Fruit fly (Drosophila melanogaster) whole organism, embryonic: ENCODE results near the gene lqf.

Experiments
- Adf1 ChIP-seq: fragments of 200-800 bp; sonication (Bioruptor generic); IDR thresholded peaks from 2 replicates; pipeline ENCODE4 v1.3.6; 2022; ENCODE audit warnings: missing biosample characterization, missing genetic modification characterization
- Atf3 ChIP-seq: fragments of 200-800 bp; sonication (Bioruptor generic); optimal IDR thresholded peaks from 3 replicates; lab custom pipeline; 2016; ENCODE audit warnings: missing biosample characterization, missing genetic modification characterization
- CG10321 ChIP-seq: fragments of 200-800 bp; sonication (Bioruptor generic); IDR thresholded peaks from 2 replicates; pipeline ENCODE4 v1.3.6; 2022; ENCODE audit warnings: missing biosample characterization, missing genetic modification characterization
- CG10543 ChIP-seq: fragments of 200-800 bp; sonication (Bioruptor generic); optimal IDR thresholded peaks from 3 replicates; lab custom pipeline; 2017; ENCODE audit warnings: missing biosample characterization, mild to moderate bottlenecking, missing genetic modification characterization, moderate library complexity
- CG12219 ChIP-seq: fragments of 200-800 bp; sonication (Bioruptor generic); optimal IDR thresholded peaks from 3 replicates; lab custom pipeline; 2018; ENCODE audit warnings: missing biosample characterization, mild to moderate bottlenecking, missing genetic modification characterization
- CG12942 ChIP-seq: fragments of 200-800 bp; sonication (Bioruptor generic); optimal IDR thresholded peaks from 3 replicates; lab custom pipeline; 2016; ENCODE audit warnings: missing biosample characterization, missing genetic modification characterization
- CG13287 ChIP-seq: fragments of 200-800 bp; sonication (Bioruptor generic); IDR thresholded peaks from 2 replicates; pipeline ENCODE4 v1.3.6; 2022; ENCODE audit warnings: missing biosample characterization, missing genetic modification characterization; ENCODE audit not compliant: partially characterized antibody
- CG16813 ChIP-seq: fragments of 200-800 bp; sonication (Bioruptor generic); IDR thresholded peaks from 3 replicates; pipeline ENCODE4 v1.3.6; 2022; ENCODE audit warnings: missing biosample characterization, missing genetic modification characterization; ENCODE audit not compliant: partially characterized antibody
- CG17912 ChIP-seq: fragments of 200-800 bp; sonication (Bioruptor generic); optimal IDR thresholded peaks from 2 replicates; lab custom pipeline; 2018; ENCODE audit warnings: missing biosample characterization, mild to moderate bottlenecking, missing genetic modification characterization
- CG2129 ChIP-seq: fragments of 200-800 bp; sonication (Bioruptor generic); IDR thresholded peaks from 2 replicates; pipeline ENCODE4 v1.3.6; 2022; ENCODE audit warnings: missing biosample characterization, missing genetic modification characterization; ENCODE audit not compliant: partially characterized antibody
- CG2199 ChIP-seq: fragments of 200-800 bp; sonication (Bioruptor generic); IDR thresholded peaks from 3 replicates; pipeline ENCODE4 v1.3.6; 2022; ENCODE audit warnings: missing biosample characterization, missing genetic modification characterization
- CG30020 ChIP-seq: fragments of 200-800 bp; optimal IDR thresholded peaks from 2 replicates; lab custom pipeline; 2019; ENCODE audit warnings: missing biosample characterization, mild to moderate bottlenecking, missing genetic modification characterization, moderate library complexity
- CG31388 ChIP-seq: fragments of 200-800 bp; sonication (Bioruptor generic); optimal IDR thresholded peaks from 2 replicates; lab custom pipeline; 2016; ENCODE audit warnings: missing biosample characterization, missing genetic modification characterization
- CG32532 ChIP-seq: fragments of 200-800 bp; sonication (Bioruptor generic); IDR thresholded peaks from 2 replicates; pipeline ENCODE4 v1.3.6; 2022; ENCODE audit warnings: missing biosample characterization, missing genetic modification characterization
- CG34224 ChIP-seq: fragments of 200-800 bp; sonication (Bioruptor generic); IDR thresholded peaks from 3 replicates; pipeline ENCODE4 v1.3.6; 2022; ENCODE audit warnings: missing biosample characterization, missing genetic modification characterization; ENCODE audit not compliant: partially characterized antibody
- CG3847 ChIP-seq: fragments of 200-800 bp; sonication (Bioruptor generic); IDR thresholded peaks from 2 replicates; pipeline ENCODE4 v1.3.6; 2022; ENCODE audit warnings: missing biosample characterization, missing genetic modification characterization
- CG43689 ChIP-seq: fragments of 200-800 bp; sonication (Bioruptor generic); IDR thresholded peaks from 2 replicates; pipeline ENCODE4 v1.3.6; 2022; ENCODE audit warnings: missing biosample characterization, missing genetic modification characterization
- CG6272 ChIP-seq: fragments of 200-800 bp; sonication (Bioruptor generic); IDR thresholded peaks from 2 replicates; pipeline ENCODE4 v1.3.6; 2022; ENCODE audit warnings: missing biosample characterization, missing genetic modification characterization
- CG6654 ChIP-seq: fragments of 200-800 bp; sonication (Bioruptor generic); optimal IDR thresholded peaks from 2 replicates; lab custom pipeline; 2017; ENCODE audit warnings: missing biosample characterization, mild to moderate bottlenecking, missing genetic modification characterization
- CG6683 ChIP-seq: fragments of 200-800 bp; sonication (Bioruptor generic); optimal IDR thresholded peaks from 2 replicates; lab custom pipeline; 2017; ENCODE audit warnings: missing biosample characterization, mild to moderate bottlenecking, missing genetic modification characterization, missing genetic modification reagents
- CG6765 ChIP-seq: fragments of 200-800 bp; sonication (Bioruptor generic); optimal IDR thresholded peaks from 3 replicates; lab custom pipeline; 2017; ENCODE audit warnings: missing biosample characterization, mild to moderate bottlenecking, missing genetic modification characterization
- CG6791 ChIP-seq: fragments of 200-800 bp; sonication (Bioruptor generic); IDR thresholded peaks from 3 replicates; pipeline ENCODE4 v1.3.6; 2022; ENCODE audit warnings: missing biosample characterization, missing genetic modification characterization; ENCODE audit not compliant: partially characterized antibody
- CG8924 ChIP-seq: fragments of 200-800 bp; optimal IDR thresholded peaks from 3 replicates; lab custom pipeline; 2019; ENCODE audit warnings: missing biosample characterization, mild to moderate bottlenecking, missing genetic modification characterization, moderate library complexity
- Dbx ChIP-seq: fragments of 200-800 bp; sonication (Bioruptor generic); IDR thresholded peaks from 3 replicates; pipeline ENCODE4 v1.3.6; 2022; ENCODE audit warnings: missing biosample characterization, missing genetic modification characterization
- Doc3 ChIP-seq: fragments of 200-800 bp; sonication (Bioruptor generic); IDR thresholded peaks from 3 replicates; pipeline ENCODE4 v1.3.6; 2022; ENCODE audit warnings: missing biosample characterization, missing genetic modification characterization; ENCODE audit not compliant: partially characterized antibody
- Dref ChIP-seq: fragments of 200-800 bp; sonication (Bioruptor generic); IDR thresholded peaks from 2 replicates; pipeline ENCODE4 v1.3.6; 2022; ENCODE audit warnings: missing biosample characterization, missing genetic modification characterization
- Fer1 ChIP-seq: fragments of 200-800 bp; sonication (Bioruptor generic); optimal IDR thresholded peaks from 2 replicates; lab custom pipeline; 2017; ENCODE audit warnings: missing biosample characterization, mild to moderate bottlenecking, missing genetic modification characterization
- GATAe ChIP-seq: fragments of 200-800 bp; sonication (Bioruptor generic); conservative IDR thresholded peaks from 2 replicates; pipeline ENCODE4 v1.3.6; 2022; ENCODE audit warnings: missing biosample characterization, missing genetic modification characterization
- Hr39 ChIP-seq: fragments of >200 bp; optimal IDR thresholded peaks from 2 replicates; lab custom pipeline; 2017
- Med ChIP-seq: fragments of 200-800 bp; sonication (Bioruptor generic); peaks from one replicate; lab custom pipeline; 2016; ENCODE audit warnings: missing biosample characterization, missing genetic modification characterization, mild to moderate bottlenecking, inconsistent platforms, moderate library complexity
- Nf-YB ChIP-seq: fragments of 200-800 bp; sonication (Bioruptor generic); optimal IDR thresholded peaks from 3 replicates; lab custom pipeline; 2019; ENCODE audit warnings: missing biosample characterization, mild to moderate bottlenecking, missing genetic modification characterization, moderate library complexity
- Trl ChIP-seq, 3 experiments: fragments of >200 bp in 2 of 3; fragments of 200-800 bp in 1 of 3; sonication (Bioruptor generic) in 1 of 3; optimal IDR thresholded peaks; 2 replicates in 1 of 3; 3 replicates in 2 of 3; lab custom pipeline; 2016 to 2017; ENCODE audit warnings: missing biosample characterization in 1 of 3, missing genetic modification characterization in 1 of 3
- bab2 ChIP-seq: fragments of 200-800 bp; sonication (Bioruptor generic); optimal IDR thresholded peaks from 2 replicates; lab custom pipeline; 2016; ENCODE audit warnings: missing biosample characterization, missing genetic modification characterization
- chinmo ChIP-seq: fragments of 200-800 bp; sonication (Bioruptor generic); IDR thresholded peaks from 4 replicates; pipeline ENCODE4 v1.3.6; 2022; ENCODE audit warnings: missing biosample characterization, missing genetic modification characterization; ENCODE audit not compliant: partially characterized antibody
- crc ChIP-seq: fragments of 200-800 bp; sonication (Bioruptor generic); optimal IDR thresholded peaks from 2 replicates; lab custom pipeline; 2016; ENCODE audit warnings: missing biosample characterization, missing genetic modification characterization
- croc ChIP-seq: fragments of 200-800 bp; sonication (Bioruptor generic); conservative IDR thresholded peaks from 3 replicates; pipeline ENCODE4 v1.3.6; 2022; ENCODE audit warnings: missing biosample characterization, missing genetic modification characterization
- da ChIP-seq: fragments of 200-800 bp; sonication (Bioruptor generic); optimal IDR thresholded peaks from 2 replicates; lab custom pipeline; 2016; ENCODE audit warnings: missing biosample characterization, missing genetic modification characterization
- dmrt99B ChIP-seq: fragments of 200-800 bp; sonication (Bioruptor generic); optimal IDR thresholded peaks from 2 replicates; lab custom pipeline; 2018; ENCODE audit warnings: missing biosample characterization, mild to moderate bottlenecking, missing genetic modification characterization, moderate library complexity
- dysf ChIP-seq: fragments of 200-800 bp; sonication (Bioruptor generic); IDR thresholded peaks from 3 replicates; pipeline ENCODE4 v1.3.6; 2022; ENCODE audit warnings: missing biosample characterization, missing genetic modification characterization
- knrl ChIP-seq: fragments of 200-800 bp; sonication (Bioruptor generic); IDR thresholded peaks from 3 replicates; pipeline ENCODE4 v1.3.6; 2022; ENCODE audit warnings: missing biosample characterization, missing genetic modification characterization; ENCODE audit not compliant: partially characterized antibody
- pfk ChIP-seq: fragments of 200-800 bp; sonication (Bioruptor generic); optimal IDR thresholded peaks from 2 replicates; lab custom pipeline; 2018; ENCODE audit warnings: missing biosample characterization, mild to moderate bottlenecking, missing genetic modification characterization, moderate library complexity
- so ChIP-seq: fragments of 200-800 bp; sonication (Bioruptor generic); IDR thresholded peaks from 3 replicates; pipeline ENCODE4 v1.3.6; 2022; ENCODE audit warnings: missing biosample characterization, missing genetic modification characterization
- ttk ChIP-seq: fragments of 200-800 bp; sonication (Bioruptor generic); IDR thresholded peaks from 2 replicates; pipeline ENCODE4 v2.1.2; 2022; ENCODE audit warnings: missing biosample characterization, missing genetic modification characterization
- twi ChIP-seq: fragments of 200-800 bp; optimal IDR thresholded peaks from 2 replicates; lab custom pipeline; 2019; ENCODE audit warnings: missing biosample characterization, mild to moderate bottlenecking, missing genetic modification characterization, moderate library complexity

The lqf gene

dm6 chr3L:7510414-7511384 lies 17.9 kb upstream of the lqf start, which contains the start of gene CG7546 (continued):
- TF ChIP-seq CG32532 (GFP tag; lab: Robert Waterston, UW) (peak; percentile 50), CG6654 (GFP tag; lab: Kevin White, UChicago) (no peak), CG6272 (peak; percentile 33; the same call in 1 of the 2 replicates), Doc3 (GFP tag; lab: Robert Waterston, UW) (no peak), dysf (GFP tag; lab: Robert Waterston, UW) (no peak), CG2129 (GFP tag; lab: Robert Waterston, UW) (no peak), Dref (peak; percentile 49), Fer1 (GFP tag; lab: Kevin White, UChicago) (no peak), ttk (GFP tag; lab: Robert Waterston, UW) (no peak), croc (no peak), Nf-YB (no peak), CG17912 (no peak), Atf3 (GFP tag; lab: Kevin White, UChicago) (no peak), CG31388 (GFP tag; lab: Kevin White, UChicago) (no peak), bab2 (no peak), CG10321 (GFP tag; lab: Robert Waterston, UW) (peak; percentile 50; the same call in 1 of the 2 replicates), CG3847 (GFP tag; lab: Robert Waterston, UW) (peak; percentile 73), crc (GFP tag; lab: Kevin White, UChicago) (no peak), CG6683 (no peak), CG12219 (GFP tag; lab: Kevin White, UChicago) (no peak), Hr39 (lab: Kevin White, UChicago) (no peak), CG6765 (GFP tag; lab: Kevin White, UChicago) (no peak), GATAe (GFP tag; lab: Robert Waterston, UW) (no peak), CG8924 (tag; lab: Kevin White, UChicago) (peak; percentile 41), CG30020 (tag; lab: Kevin White, UChicago) (no peak), CG10543 (peak; percentile 22), dmrt99B (no peak), CG12942 (peak; percentile 17), da (GFP tag; lab: Kevin White, UChicago) (no peak)
- TF ChIP-seq, all 482 proteins: peak for 147

DNA sequence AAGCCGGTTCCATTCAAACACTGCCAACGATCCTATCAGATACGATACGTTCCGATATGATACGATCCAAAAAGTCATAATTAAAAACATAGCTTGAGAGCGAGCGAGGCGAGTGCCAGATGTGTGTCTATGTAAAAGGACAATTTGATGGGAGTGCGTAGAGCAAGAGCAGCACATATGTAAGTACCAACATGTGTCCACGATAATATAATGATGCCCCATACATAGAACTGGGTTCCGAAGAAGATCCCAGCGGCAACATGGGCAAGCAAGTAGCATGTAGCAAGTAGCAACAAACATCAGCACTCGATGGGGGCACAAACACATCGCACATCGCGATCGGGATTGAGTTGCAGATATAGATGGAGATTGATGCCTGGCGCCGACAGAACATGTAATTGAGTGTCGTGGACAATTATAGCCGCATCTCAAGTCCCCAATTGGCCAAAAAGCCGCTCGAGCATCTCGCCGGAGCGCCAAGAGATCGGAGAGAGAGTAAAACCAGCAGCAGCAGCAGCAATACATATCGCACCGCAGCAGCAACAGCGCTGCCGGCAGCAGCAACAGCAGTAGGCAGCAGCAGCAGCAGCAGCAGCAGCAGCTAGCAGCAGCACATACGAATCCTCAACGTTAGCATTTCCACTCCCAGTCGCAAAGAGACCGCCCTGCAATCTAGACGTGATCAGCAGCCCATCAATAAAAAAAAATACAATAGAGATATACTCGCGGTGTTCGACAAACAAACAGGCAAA lies 10.1 kb upstream of the lqf start, which contains the start of gene ltl:
Gene ltl (plus strand): TSS at position 647 of the 752 bp plus-strand sequence.
- peak; percentile 96 for TF ChIP-seq twi (tag; lab: Kevin White, UChicago)
- TF ChIP-seq CG6791 (GFP tag; lab: Robert Waterston, UW): no peak
- no peak for TF ChIP-seq pfk (GFP tag; lab: Kevin White, UChicago)
- TF ChIP-seq CG13287 (GFP tag; lab: Robert Waterston, UW): no peak
- TF ChIP-seq CG2199: peak; percentile 48; the same call in 1 of the 3 replicates
- TF ChIP-seq CG16813 (GFP tag; lab: Robert Waterston, UW): 0 out of 3 replicates have a peak, but pooled peaks have one; percentile 10
- no peak for TF ChIP-seq CG43689 (GFP tag; lab: Robert Waterston, UW)
- TF ChIP-seq chinmo (GFP tag; lab: Robert Waterston, UW): 0 out of 4 replicates have a peak, but pooled peaks have one; percentile 67
- TF ChIP-seq Trl (optimal IDR thresholded peaks at IDR 0.05; lab: Kevin White, UChicago): peak in 1 of 2 experiments; percentile 46
- no peak for TF ChIP-seq Trl (GFP tag; optimal IDR thresholded peaks at IDR 0.05; lab: Kevin White, UChicago)
- no peak for TF ChIP-seq knrl (GFP tag; lab: Robert Waterston, UW)
- no peak for TF ChIP-seq so (GFP tag; lab: Robert Waterston, UW)
- peak; percentile 57 for TF ChIP-seq Med
- peak; percentile 82 for TF ChIP-seq Adf1 (GFP tag; lab: Robert Waterston, UW)
- 0 out of 3 replicates have a peak, but pooled peaks have one; percentile 13 for TF ChIP-seq CG34224
- 0 out of 3 replicates have a peak, but pooled peaks have one; percentile 18 for TF ChIP-seq Dbx (GFP tag; lab: Robert Waterston, UW)
